Worm (Caenorhabditis elegans) whole organism, L2 larva: Measurements from ENCODE around the gene C46E10.8.

Experiments
- C34F6.9 ChIP-seq: fragments of 150-350 bp; optimal IDR thresholded peaks from 2 replicates; lab custom pipeline; 2014; ENCODE audit warnings: missing biosample characterization, missing genetic modification characterization
- R02D3.7 ChIP-seq: fragments of 150-350 bp; optimal IDR thresholded peaks from 2 replicates; lab custom pipeline; 2014; ENCODE audit warnings: missing biosample characterization, missing genetic modification characterization
- alr-1 ChIP-seq: fragments of 150-350 bp; optimal IDR thresholded peaks from 2 replicates; lab custom pipeline; 2014; ENCODE audit warnings: missing biosample characterization, missing genetic modification characterization
- aly-2 ChIP-seq: fragments of 150-350 bp; optimal IDR thresholded peaks from 2 replicates; lab custom pipeline; 2014; ENCODE audit warnings: missing biosample characterization, missing genetic modification characterization
- ama-1 ChIP-seq: fragments of 150-350 bp; optimal IDR thresholded peaks from 2 replicates; lab custom pipeline; 2018; ENCODE audit warnings: inconsistent platforms
- ceh-16 ChIP-seq: fragments of 150-350 bp; optimal IDR thresholded peaks from 2 replicates; lab custom pipeline; 2014; ENCODE audit warnings: missing biosample characterization, missing genetic modification characterization
- ceh-82 ChIP-seq: fragments of 150-350 bp; optimal IDR thresholded peaks from 2 replicates; lab custom pipeline; 2014; ENCODE audit warnings: missing biosample characterization, missing genetic modification characterization
- dmd-4 ChIP-seq: sonication (generic microtip); optimal IDR thresholded peaks from 2 replicates; lab custom pipeline; 2017; ENCODE audit warnings: missing biosample characterization, missing genetic modification characterization
- egl-27 ChIP-seq: sonication (generic microtip); optimal IDR thresholded peaks from 3 replicates; lab custom pipeline; 2017; ENCODE audit warnings: missing biosample characterization, missing genetic modification reagents, missing genetic modification characterization
- elt-1 ChIP-seq: fragments of 150-350 bp; optimal IDR thresholded peaks from 2 replicates; lab custom pipeline; 2014; ENCODE audit warnings: missing biosample characterization, missing genetic modification characterization
- elt-3 ChIP-seq: sonication (generic microtip); optimal IDR thresholded peaks from 2 replicates; lab custom pipeline; 2017; ENCODE audit warnings: missing biosample characterization, missing genetic modification characterization
- fos-1 ChIP-seq: fragments of 150-350 bp; optimal IDR thresholded peaks from 2 replicates; lab custom pipeline; 2014; ENCODE audit warnings: missing biosample characterization, missing genetic modification characterization
- gmeb-1 ChIP-seq: fragments of 150-350 bp; optimal IDR thresholded peaks from 2 replicates; lab custom pipeline; 2014; ENCODE audit warnings: missing biosample characterization, missing genetic modification characterization
- lin-11 ChIP-seq: fragments of 150-350 bp; sonication (generic microtip); optimal IDR thresholded peaks from 2 replicates; lab custom pipeline; 2014; ENCODE audit warnings: missing biosample characterization, missing genetic modification characterization, inconsistent platforms, mixed read lengths
- lin-13 ChIP-seq: fragments of 150-350 bp; optimal IDR thresholded peaks from 2 replicates; lab custom pipeline; 2014; ENCODE audit warnings: missing biosample characterization, missing genetic modification reagents, missing genetic modification characterization
- lin-39 ChIP-seq: fragments of 150-350 bp; optimal IDR thresholded peaks from 2 replicates; lab custom pipeline; 2014; ENCODE audit warnings: missing biosample characterization, missing genetic modification reagents, missing genetic modification characterization
- lsy-2 ChIP-seq, 2 experiments: fragments of 150-350 bp in 1 of 2; sonication (generic microtip) in 1 of 2; optimal IDR thresholded peaks; 2 replicates each; lab custom pipeline; 2014 to 2017; ENCODE audit warnings: missing biosample characterization in 2 of 2, missing genetic modification characterization in 2 of 2
- mab-5 ChIP-seq: fragments of 150-350 bp; optimal IDR thresholded peaks from 2 replicates; lab custom pipeline; 2014; ENCODE audit warnings: missing biosample characterization, missing genetic modification characterization
- mbf-1 ChIP-seq: sonication (generic microtip); optimal IDR thresholded peaks from 2 replicates; lab custom pipeline; 2017; ENCODE audit warnings: missing biosample characterization, missing genetic modification characterization
- mdl-1 ChIP-seq, 2 experiments: fragments of 150-350 bp in 1 of 2; sonication (generic microtip) in 1 of 2; optimal IDR thresholded peaks; 2 replicates each; lab custom pipeline; 2017; ENCODE audit warnings: missing biosample characterization in 2 of 2, missing genetic modification characterization in 2 of 2
- nhr-10 ChIP-seq: sonication (generic microtip); optimal IDR thresholded peaks from 2 replicates; lab custom pipeline; 2017; ENCODE audit warnings: missing biosample characterization, missing genetic modification characterization
- nhr-11 ChIP-seq: fragments of 150-350 bp; optimal IDR thresholded peaks from 2 replicates; lab custom pipeline; 2014; ENCODE audit warnings: missing biosample characterization, missing genetic modification characterization
- nhr-12 ChIP-seq: fragments of 150-350 bp; optimal IDR thresholded peaks from 2 replicates; lab custom pipeline; 2014; ENCODE audit warnings: missing biosample characterization, missing genetic modification characterization
- nhr-129 ChIP-seq: fragments of 150-350 bp; optimal IDR thresholded peaks from 2 replicates; lab custom pipeline; 2014; ENCODE audit warnings: missing biosample characterization, missing genetic modification characterization
- nhr-21 ChIP-seq: fragments of 150-350 bp; optimal IDR thresholded peaks from 2 replicates; lab custom pipeline; 2014; ENCODE audit warnings: missing biosample characterization, missing genetic modification characterization
- nhr-237 ChIP-seq: fragments of 150-350 bp; optimal IDR thresholded peaks from 2 replicates; lab custom pipeline; 2014; ENCODE audit warnings: missing biosample characterization, missing genetic modification characterization
- nhr-25 ChIP-seq: fragments of 150-350 bp; sonication (generic microtip); optimal IDR thresholded peaks from 3 replicates; lab custom pipeline; 2014; ENCODE audit warnings: missing biosample characterization, missing genetic modification characterization
- nhr-6 ChIP-seq: fragments of 150-350 bp; optimal IDR thresholded peaks from 2 replicates; lab custom pipeline; 2014; ENCODE audit warnings: missing biosample characterization, missing genetic modification characterization
- nhr-77 ChIP-seq: fragments of 150-350 bp; optimal IDR thresholded peaks from 2 replicates; lab custom pipeline; 2014; ENCODE audit warnings: missing biosample characterization, missing genetic modification characterization
- peb-1 ChIP-seq: fragments of 150-350 bp; optimal IDR thresholded peaks from 2 replicates; lab custom pipeline; 2014; ENCODE audit warnings: missing biosample characterization, missing genetic modification characterization
- sem-4 ChIP-seq: fragments of 150-350 bp; optimal IDR thresholded peaks from 2 replicates; lab custom pipeline; 2014; ENCODE audit warnings: missing biosample characterization, missing genetic modification reagents, missing genetic modification characterization
- skn-1 ChIP-seq: sonication (generic microtip); optimal IDR thresholded peaks from 2 replicates; lab custom pipeline; 2017; ENCODE audit warnings: missing biosample characterization, missing genetic modification characterization
- sma-3 ChIP-seq: sonication (generic microtip); optimal IDR thresholded peaks from 2 replicates; lab custom pipeline; 2016; ENCODE audit warnings: missing genetic modification reagents, missing genetic modification characterization, missing compliant biosample characterization
- sma-9 ChIP-seq, 2 experiments: fragments of 150-350 bp in 1 of 2; sonication (generic microtip) in 1 of 2; optimal IDR thresholded peaks; 2 replicates each; lab custom pipeline; 2014 to 2016; ENCODE audit warnings: missing genetic modification characterization in 2 of 2, mild to moderate bottlenecking in 1 of 2, missing biosample characterization in 1 of 2, missing compliant biosample characterization in 1 of 2, missing genetic modification reagents in 1 of 2, moderate library complexity in 1 of 2
- snpc-4 ChIP-seq: fragments of 150-350 bp; optimal IDR thresholded peaks from 2 replicates; lab custom pipeline; 2014; ENCODE audit warnings: missing biosample characterization, missing genetic modification characterization
- unc-39 ChIP-seq: fragments of 150-350 bp; optimal IDR thresholded peaks from 2 replicates; lab custom pipeline; 2014; ENCODE audit warnings: missing biosample characterization, missing genetic modification characterization
- unc-55 ChIP-seq: fragments of 150-350 bp; sonication (generic microtip); optimal IDR thresholded peaks from 3 replicates; lab custom pipeline; 2014; ENCODE audit warnings: missing biosample characterization, missing genetic modification reagents, missing genetic modification characterization
- unc-62 ChIP-seq: fragments of 150-350 bp; optimal IDR thresholded peaks from 2 replicates; lab custom pipeline; 2014; ENCODE audit warnings: missing biosample characterization, missing genetic modification reagents, missing genetic modification characterization
- zag-1 ChIP-seq: fragments of 150-350 bp; optimal IDR thresholded peaks from 2 replicates; lab custom pipeline; 2014; ENCODE audit warnings: missing biosample characterization, missing genetic modification characterization
- ztf-11 ChIP-seq: sonication (generic microtip); optimal IDR thresholded peaks from 2 replicates; lab custom pipeline; 2017; ENCODE audit warnings: missing biosample characterization, missing genetic modification characterization
- ztf-4 ChIP-seq: fragments of 150-350 bp; optimal IDR thresholded peaks from 2 replicates; lab custom pipeline; 2014; ENCODE audit warnings: missing biosample characterization, missing genetic modification characterization

Gene C46E10.8

DNA sequence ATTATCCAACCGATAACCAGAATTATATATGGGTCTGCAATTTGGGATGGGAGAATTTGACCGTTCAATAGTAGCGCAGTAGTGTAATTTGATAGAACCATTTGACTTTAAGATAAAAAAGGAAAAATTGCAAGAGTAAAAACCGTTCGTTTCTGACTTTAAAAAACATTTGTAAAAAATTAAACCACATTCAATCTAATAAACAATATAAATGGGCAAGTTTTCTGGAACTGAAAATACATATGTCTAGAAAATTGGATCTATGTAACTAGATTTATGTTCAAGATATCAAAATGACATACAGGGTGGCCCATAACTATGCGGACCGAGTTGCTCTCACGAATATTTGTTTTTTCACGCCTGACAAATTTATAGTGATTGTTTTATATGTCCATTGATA is 33.2 kb downstream of the C46E10.8 start, which contains the start of gene srx-102:
TSS of gene srx-102 (minus strand) at position 101 of the 400 bp plus-strand sequence.
- TF ChIP-seq dmd-4 (no peak), unc-39 (tag; lab: Kevin White, UChicago) (no peak), alr-1 (tag; lab: Kevin White, UChicago) (no peak), lin-11 (tag; lab: Kevin White, UChicago) (no peak), mdl-1 (tag; optimal IDR thresholded peaks at IDR 0.05; lab: Kevin White, UChicago) (no peak), R02D3.7 (no peak), lin-13 (GFP tag; lab: Kevin White, UChicago) (no peak), sma-9 (GFP tag; optimal IDR thresholded peaks at IDR 0.05; lab: Kevin White, UChicago) (no peak), sma-9 (tag; optimal IDR thresholded peaks at IDR 0.05; lab: Kevin White, UChicago) (no peak), peb-1 (no peak), C34F6.9 (no peak), ceh-16 (tag; lab: Kevin White, UChicago) (no peak), elt-1 (tag; lab: Kevin White, UChicago) (no peak), elt-3 (tag; lab: Kevin White, UChicago) (no peak), egl-27 (tag; lab: Kevin White, UChicago) (no peak), nhr-11 (tag; lab: Kevin White, UChicago) (no peak)

- TF ChIP-seq nhr-237 (tag; lab: Kevin White, UChicago) = no peak
- no peak for TF ChIP-seq nhr-21 (tag; lab: Kevin White, UChicago)
- TF ChIP-seq ceh-82 = no peak
- TF ChIP-seq mdl-1 (tag; optimal IDR thresholded peaks at IDR 0.05; lab: Kevin White, UChicago) = no peak
- TF ChIP-seq nhr-10 (tag; lab: Kevin White, UChicago) = no peak
- TF ChIP-seq unc-55 (GFP tag; lab: Kevin White, UChicago) = no peak
- no peak for TF ChIP-seq nhr-12 (tag; lab: Kevin White, UChicago)
- TF ChIP-seq sma-3 (GFP tag; lab: Kevin White, UChicago) = no peak
- TF ChIP-seq nhr-77 = no peak
- TF ChIP-seq unc-39 (tag; lab: Kevin White, UChicago) = no peak
- no peak for TF ChIP-seq ztf-11 (tag; lab: Kevin White, UChicago)
- no peak for TF ChIP-seq lin-11 (tag; lab: Kevin White, UChicago)
- TF ChIP-seq egl-27 (tag; lab: Kevin White, UChicago) = no peak
These were observed 37.2 kb downstream of the C46E10.8 start, which contains the start of gene srx-101 for ce11 chrII:3690646-3691045. TSS of gene srx-101 (minus strand) at chrII:3690746.

- TF ChIP-seq fos-1 (tag; lab: Kevin White, UChicago) = no peak
- no peak for TF ChIP-seq dmd-4
- no peak for TF ChIP-seq snpc-4 (tag; lab: Kevin White, UChicago)
- TF ChIP-seq unc-39 (tag; lab: Kevin White, UChicago) = no peak
- no peak for TF ChIP-seq ztf-11 (tag; lab: Kevin White, UChicago)
- TF ChIP-seq aly-2 (tag; lab: Kevin White, UChicago) = no peak
- no peak for TF ChIP-seq nhr-11 (tag; lab: Kevin White, UChicago)
- no peak for TF ChIP-seq sma-3 (GFP tag; lab: Kevin White, UChicago)
- TF ChIP-seq ceh-16 (tag; lab: Kevin White, UChicago) = no peak
- TF ChIP-seq nhr-6 (tag; lab: Kevin White, UChicago) = no peak
- TF ChIP-seq nhr-25 (tag; lab: Kevin White, UChicago) = no peak
- TF ChIP-seq nhr-10 (tag; lab: Kevin White, UChicago) = no peak
- no peak for TF ChIP-seq zag-1 (tag; lab: Kevin White, UChicago)
- no peak for TF ChIP-seq alr-1 (tag; lab: Kevin White, UChicago)
- no peak for TF ChIP-seq mbf-1 (tag; lab: Kevin White, UChicago)
- TF ChIP-seq unc-62 = no peak
- no peak for TF ChIP-seq egl-27 (tag; lab: Kevin White, UChicago)
- TF ChIP-seq lin-39 (tag; lab: Kevin White, UChicago) = no peak
- TF ChIP-seq, all 48 proteins: peak for 0
These were observed 39.6 kb downstream of the C46E10.8 start, which contains the start of gene ifas-1 for ce11 chrII:3688333-3688732. TSS of gene ifas-1 (minus strand) at chrII:3688719.

DNA sequence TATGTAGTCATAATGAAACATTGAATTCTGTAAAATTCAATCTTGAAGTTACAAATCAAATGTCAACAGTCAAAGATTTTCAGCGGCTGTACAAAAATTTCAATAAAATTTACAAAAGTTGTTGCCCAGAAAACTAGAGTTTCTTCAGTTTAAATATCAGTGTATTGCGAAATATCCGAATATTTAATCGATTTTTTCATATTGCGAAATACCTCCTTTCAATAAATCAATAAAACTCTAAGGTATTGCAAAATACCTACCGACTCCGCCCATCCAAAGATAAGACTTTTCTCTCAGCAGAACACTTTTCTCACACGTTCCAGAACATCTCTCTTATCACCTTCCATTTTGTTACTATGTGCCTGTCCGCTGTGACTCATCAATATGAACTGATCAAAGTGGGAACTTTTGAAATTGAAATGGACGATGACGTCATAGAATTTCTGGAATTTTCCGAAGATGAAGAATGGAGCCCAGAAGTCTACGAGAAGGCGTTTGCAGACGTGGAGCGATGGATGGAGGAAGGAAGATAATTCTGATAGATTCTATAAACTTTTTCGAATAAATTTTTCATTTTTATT is 43.3 kb downstream of the C46E10.8 start:
- no peak for TF ChIP-seq R02D3.7
- no peak for TF ChIP-seq sem-4
- TF ChIP-seq fos-1 (tag; lab: Kevin White, UChicago) = peak; percentile 44
- TF ChIP-seq mab-5 (tag; lab: Kevin White, UChicago) = no peak
- TF ChIP-seq skn-1 = no peak
- no peak for TF ChIP-seq nhr-21 (tag; lab: Kevin White, UChicago)
- TF ChIP-seq lin-39 (tag; lab: Kevin White, UChicago) = no peak
- TF ChIP-seq nhr-129 (tag; lab: Kevin White, UChicago) = no peak
- TF ChIP-seq nhr-77 = no peak
- no peak for TF ChIP-seq lsy-2 (tag; optimal IDR thresholded peaks at IDR 0.05; lab: Kevin White, UChicago)
- TF ChIP-seq gmeb-1 = no peak
- no peak for TF ChIP-seq ceh-16 (tag; lab: Kevin White, UChicago)
- no peak for TF ChIP-seq ztf-4
- no peak for TF ChIP-seq ama-1 (lab: Kevin White, UChicago)
- peak; percentile 37 for TF ChIP-seq unc-55 (GFP tag; lab: Kevin White, UChicago)
